Worm (Caenorhabditis elegans) whole organism, L2 larva: ENCODE measurements around the gene ncx-10.

Source experiments
- ama-1 ChIP-seq: fragments of 150-350 bp; optimal IDR thresholded peaks from 2 replicates; lab custom pipeline; 2018; ENCODE audit warnings: inconsistent platforms
- elt-3 ChIP-seq: sonication (generic microtip); optimal IDR thresholded peaks from 2 replicates; lab custom pipeline; 2017; ENCODE audit warnings: missing biosample characterization, missing genetic modification characterization
- nhr-10 ChIP-seq: sonication (generic microtip); optimal IDR thresholded peaks from 2 replicates; lab custom pipeline; 2017; ENCODE audit warnings: missing biosample characterization, missing genetic modification characterization
- nhr-237 ChIP-seq: fragments of 150-350 bp; optimal IDR thresholded peaks from 2 replicates; lab custom pipeline; 2014; ENCODE audit warnings: missing biosample characterization, missing genetic modification characterization
- nhr-77 ChIP-seq: fragments of 150-350 bp; optimal IDR thresholded peaks from 2 replicates; lab custom pipeline; 2014; ENCODE audit warnings: missing biosample characterization, missing genetic modification characterization
- snpc-4 ChIP-seq: fragments of 150-350 bp; optimal IDR thresholded peaks from 2 replicates; lab custom pipeline; 2014; ENCODE audit warnings: missing biosample characterization, missing genetic modification characterization
- unc-62 ChIP-seq: fragments of 150-350 bp; optimal IDR thresholded peaks from 2 replicates; lab custom pipeline; 2014; ENCODE audit warnings: missing biosample characterization, missing genetic modification reagents, missing genetic modification characterization

- no peak for TF ChIP-seq nhr-237 (tag; lab: Kevin White, UChicago)
- TF ChIP-seq nhr-10 = no peak
- no peak for TF ChIP-seq snpc-4 (tag; lab: Kevin White, UChicago)
- TF ChIP-seq ama-1 (lab: Kevin White, UChicago) = no peak
- TF ChIP-seq elt-3 (tag; lab: Kevin White, UChicago) = no peak
- TF ChIP-seq unc-62 = no peak
- TF ChIP-seq nhr-77 (tag; lab: Kevin White, UChicago) = no peak
These were observed 31.7 kb downstream of the ncx-10 start for ce11 chrV:7901222-7901621.
